Worm (Caenorhabditis elegans) whole organism, L1 larva: ENCODE results near the gene T21E8.7.

ENCODE experiments used
- aly-2 ChIP-seq: fragments of 150-350 bp; optimal IDR thresholded peaks from 2 replicates; lab custom pipeline; 2014; ENCODE audit warnings: missing biosample characterization, missing genetic modification characterization
- ces-1 ChIP-seq: fragments of 150-350 bp; optimal IDR thresholded peaks from 2 replicates; lab custom pipeline; 2014; ENCODE audit warnings: missing biosample characterization, missing genetic modification reagents, missing genetic modification characterization
- lin-35 ChIP-seq, 2 experiments: fragments of 150-350 bp; optimal IDR thresholded peaks; 2 replicates each; lab custom pipeline; 2014; ENCODE audit warnings: missing biosample characterization in 2 of 2, missing genetic modification characterization in 2 of 2, missing genetic modification reagents in 2 of 2
- snu-23 ChIP-seq: sonication (generic microtip); optimal IDR thresholded peaks from 2 replicates; lab custom pipeline; 2016; ENCODE audit warnings: missing genetic modification characterization, missing compliant biosample characterization
- unc-130 ChIP-seq: fragments of 150-350 bp; optimal IDR thresholded peaks from 2 replicates; lab custom pipeline; 2017; ENCODE audit warnings: missing biosample characterization, missing genetic modification characterization, inconsistent platforms
- unc-98 ChIP-seq: fragments of 200-800 bp; sonication (Bioruptor generic); IDR thresholded peaks from 2 replicates; pipeline ENCODE4 v1.3.6; 2022; ENCODE audit warnings: missing genetic modification characterization, missing compliant biosample characterization

DNA sequence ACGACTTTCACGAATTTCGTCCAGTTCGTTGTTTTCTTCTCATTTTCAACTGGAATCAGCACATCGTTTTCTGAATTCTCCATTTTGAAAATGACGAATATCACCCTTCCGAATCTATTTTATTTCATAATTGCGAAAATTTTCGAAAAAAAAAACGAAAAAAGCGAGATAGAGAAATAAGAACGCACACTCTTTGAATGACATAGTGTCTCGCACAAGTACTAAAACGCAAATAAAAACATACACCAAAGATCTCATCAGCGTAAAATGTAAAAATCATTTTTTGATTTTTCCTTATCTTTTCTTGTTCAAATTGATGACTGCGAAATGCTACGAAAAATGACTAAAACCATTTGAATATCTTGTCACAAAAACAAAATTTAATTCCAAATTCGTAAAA, 19.0 kb upstream of the T21E8.7 start, which contains the start of gene pgp-8:
- no peak for TF ChIP-seq ces-1
- no peak for TF ChIP-seq unc-130
- no peak for TF ChIP-seq unc-98
- no peak for TF ChIP-seq snu-23 (GFP tag; lab: Kevin White, UChicago)
- TF ChIP-seq lin-35 (GFP tag; optimal IDR thresholded peaks at IDR 0.05; lab: Kevin White, UChicago): no peak
- TF ChIP-seq aly-2 (tag; lab: Kevin White, UChicago): no peak
